Worm (Caenorhabditis elegans): Measurements from ENCODE around the gene F56A8.4.
A peak's percentile ranks its signal among the peaks of the same experiment; 100 is the strongest.

The F56A8.4 gene

ce11 chrIII:13307107-13307506 is 44.0 kb downstream of the F56A8.4 start, which contains the start of the genes klp-19 and slc-36.1 (continued):
- TF ChIP-seq egl-44 (GFP tag; IDR thresholded peaks at IDR 0.05), result no peak
- TF ChIP-seq ceh-27 (GFP tag; optimal IDR thresholded peaks at IDR 0.05), result no peak
- peak; percentile 64 for TF ChIP-seq lsl-1 (GFP tag; optimal IDR thresholded peaks at IDR 0.05)
- no peak for TF ChIP-seq B0019.2 (GFP tag; conservative IDR thresholded peaks at IDR 0.05)
- TF ChIP-seq B0336.3 (GFP tag; IDR thresholded peaks at IDR 0.05), result no peak
- TF ChIP-seq F39B2.1 (GFP tag; IDR thresholded peaks at IDR 0.05), result no peak
- TF ChIP-seq efl-1 (GFP tag; optimal IDR thresholded peaks at IDR 0.05), result peak; percentile 88
- no peak for TF ChIP-seq pha-4 (tag; optimal IDR thresholded peaks at IDR 0.05)
- TF ChIP-seq attf-5 (GFP tag; optimal IDR thresholded peaks at IDR 0.05), result no peak
- no peak for TF ChIP-seq B0035.1 (tag; optimal IDR thresholded peaks at IDR 0.05)
- TF ChIP-seq snpc-4 (GFP tag; optimal IDR thresholded peaks at IDR 0.05), result no peak
- no peak for TF ChIP-seq snpc-4 (tag; optimal IDR thresholded peaks at IDR 0.05)

- no peak for TF ChIP-seq C17E4.6 (GFP tag; IDR thresholded peaks at IDR 0.05)
- TF ChIP-seq attf-5 (GFP tag; optimal IDR thresholded peaks at IDR 0.05), result peak; percentile 27
- TF ChIP-seq F33H1.4 (GFP tag; IDR thresholded peaks at IDR 0.05), result no peak
Observed at ce11 chrIII:13310552-13310951, 47.5 kb downstream of the F56A8.4 start.

- no peak for TF ChIP-seq bed-1 (GFP tag; IDR thresholded peaks at IDR 0.05)
- no peak for TF ChIP-seq ekl-4 (GFP tag; IDR thresholded peaks at IDR 0.05)
- peak; percentile 10 for TF ChIP-seq attf-5 (GFP tag; optimal IDR thresholded peaks at IDR 0.05)
- TF ChIP-seq snpc-1.1 (tag; optimal IDR thresholded peaks at IDR 0.05; ENCODE audit: insufficient read depth), result no peak
Observed at ce11 chrIII:13313788-13314187, 50.7 kb downstream of the F56A8.4 start, which contains the start of gene Y43F4B.10. Y43F4B.10 (plus strand) TSS chrIII:13314068.

- no peak for TF ChIP-seq B0035.1 (tag; optimal IDR thresholded peaks at IDR 0.05)
- TF ChIP-seq madf-6 (GFP tag; IDR thresholded peaks at IDR 0.05), result peak; percentile 50
- TF ChIP-seq F33H1.4 (GFP tag; IDR thresholded peaks at IDR 0.05), result peak; percentile 48
- peak; percentile 56 for TF ChIP-seq lsl-1 (GFP tag; optimal IDR thresholded peaks at IDR 0.05)
Observed at ce11 chrIII:13314636-13315035, 51.5 kb downstream of the F56A8.4 start.
